Worm (Caenorhabditis elegans): ENCODE results near the gene gdi-1.

Gene gdi-1

ce11 chrIV:14760845-14761244, 31.8 kb downstream of the gdi-1 start, which contains the start of gene ptp-5.2:
Gene ptp-5.2, minus strand, starts transcription at chrIV:14760945.
- TF ChIP-seq ztf-4 (tag; optimal IDR thresholded peaks at IDR 0.05) (no peak), snpc-4 (tag; optimal IDR thresholded peaks at IDR 0.05) (no peak)

ce11 chrIV:14759662-14760061, 33.0 kb downstream of the gdi-1 start:
- TF ChIP-seq fos-1 (tag; optimal IDR thresholded peaks at IDR 0.05) (no peak), aly-2 (tag; optimal IDR thresholded peaks at IDR 0.05) (no peak), ama-1 (optimal IDR thresholded peaks at IDR 0.05) (no peak), nhr-77 (tag; optimal IDR thresholded peaks at IDR 0.05) (no peak)

ce11 chrIV:14757786-14758185, 34.9 kb downstream of the gdi-1 start:
- TF ChIP-seq nhr-11 (tag; optimal IDR thresholded peaks at IDR 0.05) (no peak), ZK546.5 (tag; optimal IDR thresholded peaks at IDR 0.05) (no peak), elt-1 (tag; optimal IDR thresholded peaks at IDR 0.05) (no peak), crh-2 (tag; optimal IDR thresholded peaks at IDR 0.05) (no peak), ceh-16 (tag; optimal IDR thresholded peaks at IDR 0.05) (no peak), ama-1 (optimal IDR thresholded peaks at IDR 0.05) (no peak)

- no peak for TF ChIP-seq nhr-21 (tag; optimal IDR thresholded peaks at IDR 0.05)
- no peak for TF ChIP-seq peb-1 (tag; optimal IDR thresholded peaks at IDR 0.05)
- no peak for TF ChIP-seq unc-55 (GFP tag; optimal IDR thresholded peaks at IDR 0.05)
- no peak for TF ChIP-seq unc-39 (tag; optimal IDR thresholded peaks at IDR 0.05)
- TF ChIP-seq Y55F3AM.14 (GFP tag; optimal IDR thresholded peaks at IDR 0.05), result no peak
- no peak for TF ChIP-seq R02D3.7 (tag; optimal IDR thresholded peaks at IDR 0.05)
- TF ChIP-seq unc-62 (GFP tag; optimal IDR thresholded peaks at IDR 0.05), result no peak
- no peak for TF ChIP-seq nhr-129 (tag; optimal IDR thresholded peaks at IDR 0.05)
- TF ChIP-seq blmp-1 (tag; optimal IDR thresholded peaks at IDR 0.05; ENCODE audit: insufficient read depth), result no peak
- no peak for TF ChIP-seq mab-5 (tag; optimal IDR thresholded peaks at IDR 0.05)
- no peak for TF ChIP-seq egl-27 (tag; optimal IDR thresholded peaks at IDR 0.05)
- TF ChIP-seq crh-2 (tag; optimal IDR thresholded peaks at IDR 0.05), result no peak
- no peak for TF ChIP-seq nhr-10 (tag; optimal IDR thresholded peaks at IDR 0.05)
- no peak for TF ChIP-seq elt-1 (tag; optimal IDR thresholded peaks at IDR 0.05)
- TF ChIP-seq skn-1 (tag; optimal IDR thresholded peaks at IDR 0.05), result no peak
Observed at ce11 chrIV:14754912-14755311, 37.8 kb downstream of the gdi-1 start, which contains the start of gene Y57G11C.499. Gene Y57G11C.499, minus strand, starts transcription at chrIV:14754934.

- TF ChIP-seq elt-1 (tag; optimal IDR thresholded peaks at IDR 0.05), result no peak
- TF ChIP-seq nhr-21 (tag; optimal IDR thresholded peaks at IDR 0.05), result no peak
- no peak for TF ChIP-seq skn-1 (tag; optimal IDR thresholded peaks at IDR 0.05)
- no peak for TF ChIP-seq elt-3 (tag; optimal IDR thresholded peaks at IDR 0.05)
- TF ChIP-seq nhr-23 (tag; optimal IDR thresholded peaks at IDR 0.05), result no peak
- no peak for TF ChIP-seq lin-13 (GFP tag; optimal IDR thresholded peaks at IDR 0.05)
- no peak for TF ChIP-seq nhr-129 (tag; optimal IDR thresholded peaks at IDR 0.05)
- no peak for TF ChIP-seq crh-2 (tag; optimal IDR thresholded peaks at IDR 0.05)
- no peak for TF ChIP-seq ceh-16 (tag; optimal IDR thresholded peaks at IDR 0.05)
- TF ChIP-seq unc-55 (GFP tag; optimal IDR thresholded peaks at IDR 0.05), result no peak
- no peak for TF ChIP-seq fos-1 (tag; optimal IDR thresholded peaks at IDR 0.05)
- no peak for TF ChIP-seq egl-27 (tag; optimal IDR thresholded peaks at IDR 0.05)
- TF ChIP-seq zag-1 (tag; optimal IDR thresholded peaks at IDR 0.05), result no peak
- TF ChIP-seq peb-1 (tag; optimal IDR thresholded peaks at IDR 0.05), result no peak
- TF ChIP-seq C34F6.9 (tag; optimal IDR thresholded peaks at IDR 0.05), result no peak
- no peak for TF ChIP-seq lin-39 (tag; optimal IDR thresholded peaks at IDR 0.05)
- TF ChIP-seq dmd-4 (tag; optimal IDR thresholded peaks at IDR 0.05), result no peak
- TF ChIP-seq R02D3.7 (tag; optimal IDR thresholded peaks at IDR 0.05), result no peak
- no peak for TF ChIP-seq sma-3 (GFP tag; optimal IDR thresholded peaks at IDR 0.05)
- no peak for TF ChIP-seq ztf-11 (tag; optimal IDR thresholded peaks at IDR 0.05)
Observed at ce11 chrIV:14741926-14742325, 50.8 kb downstream of the gdi-1 start.

Measured in whole organism, L2 larva.